Worm (Caenorhabditis elegans): ENCODE measurements around the gene sgca-1.

The sgca-1 gene

DNA sequence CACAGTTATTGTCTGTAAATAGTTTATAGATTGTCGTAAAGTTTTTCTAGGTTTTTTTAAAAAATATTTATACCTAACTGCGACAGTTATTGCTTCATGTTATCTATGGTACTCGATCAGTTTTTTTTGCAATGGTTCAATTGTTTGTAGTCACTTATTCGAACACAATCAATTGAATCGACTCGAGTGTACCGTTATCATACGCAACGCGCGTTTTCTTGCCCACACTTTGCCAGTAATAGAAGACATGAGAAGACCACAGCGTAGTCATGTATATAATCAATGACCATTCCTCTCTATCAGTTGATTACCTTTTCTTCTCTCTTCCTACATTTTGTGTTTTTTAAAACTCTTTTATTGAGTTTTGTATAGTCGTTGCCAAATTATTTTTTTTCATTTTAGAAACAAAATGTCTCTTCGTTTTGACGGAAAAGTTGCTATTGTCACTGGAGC, 28.7 kb upstream of the sgca-1 start, which contains the start of gene dhs-28 (continued):
- TF ChIP-seq dpl-1 (GFP tag; optimal IDR thresholded peaks at IDR 0.05) (no peak), mdl-1 (tag; optimal IDR thresholded peaks at IDR 0.05) (peak in 1 of 2 experiments; percentile 60), ZK337.2 (GFP tag; IDR thresholded peaks at IDR 0.05) (no peak), Y5F2A.4 (GFP tag; optimal IDR thresholded peaks at IDR 0.05) (no peak), mep-1 (tag; optimal IDR thresholded peaks at IDR 0.05) (peak; percentile 47), hlh-11 (tag; optimal IDR thresholded peaks at IDR 0.05) (peak; percentile 71), ama-1 (optimal IDR thresholded peaks at IDR 0.05) (no peak), aly-2 (tag; optimal IDR thresholded peaks at IDR 0.05) (no peak), lin-38 (GFP tag; IDR thresholded peaks at IDR 0.05) (no peak), rbr-2 (tag; optimal IDR thresholded peaks at IDR 0.05) (no peak), lin-29 (GFP tag; IDR thresholded peaks at IDR 0.05) (no peak), dmd-6 (GFP tag; IDR thresholded peaks at IDR 0.05) (peak; percentile 69), nhr-102 (tag; optimal IDR thresholded peaks at IDR 0.05) (peak; percentile 6), Y105C5A.15 (GFP tag; IDR thresholded peaks at IDR 0.05) (no peak), F44E2.7 (GFP tag; IDR thresholded peaks at IDR 0.05) (no peak), nhr-28 (tag; optimal IDR thresholded peaks at IDR 0.05) (peak; percentile 98), snpc-1.2 (GFP tag; IDR thresholded peaks at IDR 0.05) (no peak), jun-1 (tag; optimal IDR thresholded peaks at IDR 0.05) (peak; percentile 20), lsy-2 (tag; optimal IDR thresholded peaks at IDR 0.05) (peak in 1 of 2 experiments; percentile 36), fos-1 (tag; optimal IDR thresholded peaks at IDR 0.05) (no peak), nhr-77 (tag; optimal IDR thresholded peaks at IDR 0.05) (no peak), lin-13 (GFP tag; optimal IDR thresholded peaks at IDR 0.05) (no peak), lim-7 (GFP tag; IDR thresholded peaks at IDR 0.05) (no peak), unc-39 (tag; optimal IDR thresholded peaks at IDR 0.05) (no peak), nhr-25 (tag; optimal IDR thresholded peaks at IDR 0.05; ENCODE audit: borderline replicate concordance, insufficient read depth) (no peak), nhr-111 (GFP tag; optimal IDR thresholded peaks at IDR 0.05) (no peak), dmd-9 (GFP tag; IDR thresholded peaks at IDR 0.05) (no peak), fkh-10 (GFP tag; optimal IDR thresholded peaks at IDR 0.05) (no peak), egl-27 (tag; optimal IDR thresholded peaks at IDR 0.05) (no peak), nhr-76 (tag; optimal IDR thresholded peaks at IDR 0.05) (no peak), saeg-2 (GFP tag; IDR thresholded peaks at IDR 0.05) (no peak), nhr-10 (tag; optimal IDR thresholded peaks at IDR 0.05) (peak; percentile 42), pha-4 (GFP tag; IDR thresholded peaks at IDR 0.05) (no peak), pha-4 (tag; optimal IDR thresholded peaks at IDR 0.05) (no peak), hlh-30 (tag; optimal IDR thresholded peaks at IDR 0.05; ENCODE audit: insufficient read depth) (peak; percentile 82), spr-3 (GFP tag; optimal IDR thresholded peaks at IDR 0.05) (no peak), lin-15B (tag; optimal IDR thresholded peaks at IDR 0.05) (no peak), aha-1 (tag) (peak; percentile 87), dmd-8 (GFP tag; IDR thresholded peaks at IDR 0.05) (no peak), duxl-1 (tag; optimal IDR thresholded peaks at IDR 0.05; ENCODE audit: poor library complexity) (no peak), lin-1 (GFP tag; IDR thresholded peaks at IDR 0.05) (no peak), nhr-11 (tag; optimal IDR thresholded peaks at IDR 0.05) (no peak), daf-16 (GFP tag; optimal IDR thresholded peaks at IDR 0.05) (no peak), daf-16 (tag; optimal IDR thresholded peaks at IDR 0.05) (peak; percentile 96), mes-2 (tag; optimal IDR thresholded peaks at IDR 0.05; ENCODE audit: poor library complexity, severe bottlenecking) (peak; percentile 58), F10B5.3 (tag; optimal IDR thresholded peaks at IDR 0.05) (no peak), Y75B8A.6 (GFP tag; IDR thresholded peaks at IDR 0.05) (no peak), dve-1 (tag; optimal IDR thresholded peaks at IDR 0.05; ENCODE audit: insufficient read depth) (peak; percentile 45), unc-62 (GFP tag; optimal IDR thresholded peaks at IDR 0.05 in 1 of 2) (no peak), unc-62 (tag; optimal IDR thresholded peaks at IDR 0.05) (no peak), ZK546.5 (tag; optimal IDR thresholded peaks at IDR 0.05) (no peak), R02D3.7 (tag; optimal IDR thresholded peaks at IDR 0.05) (no peak), snpc-4 (tag; optimal IDR thresholded peaks at IDR 0.05) (no peak)
